Worm (Caenorhabditis elegans) whole organism, late embryonic: ENCODE measurements around the gene cpsf-2.

Source experiments
- C08G9.2 ChIP-seq: sonication (generic microtip); optimal IDR thresholded peaks from 2 replicates; lab custom pipeline; 2016; ENCODE audit warnings: mild to moderate bottlenecking, missing genetic modification characterization, moderate library complexity, missing compliant biosample characterization
- C38D4.7 ChIP-seq: fragments of 200-800 bp; sonication (Bioruptor generic); optimal IDR thresholded peaks from 2 replicates; lab custom pipeline; 2018; ENCODE audit warnings: mild to moderate bottlenecking, missing genetic modification characterization, moderate library complexity, missing compliant biosample characterization
- K02D7.2 ChIP-seq: sonication (generic microtip); optimal IDR thresholded peaks from 2 replicates; lab custom pipeline; 2017; ENCODE audit warnings: mild to moderate bottlenecking, missing genetic modification characterization, missing compliant biosample characterization
- K09A11.1 ChIP-seq: sonication (generic microtip); optimal IDR thresholded peaks from 2 replicates; lab custom pipeline; 2017; ENCODE audit warnings: antibody characterized with exemption, mild to moderate bottlenecking, missing genetic modification characterization, missing compliant biosample characterization; ENCODE audit not compliant: insufficient read depth
- T23F11.4 ChIP-seq: fragments of 200-800 bp; sonication (Bioruptor generic); optimal IDR thresholded peaks from 2 replicates; lab custom pipeline; 2018; ENCODE audit warnings: mild to moderate bottlenecking, missing genetic modification characterization, missing compliant biosample characterization
- ama-1 ChIP-seq: fragments of 150-350 bp; optimal IDR thresholded peaks from 2 replicates; lab custom pipeline; 2014
- ceh-14 ChIP-seq: sonication (generic microtip); optimal IDR thresholded peaks from 2 replicates; lab custom pipeline; 2016; ENCODE audit warnings: missing genotype, missing genetic modification characterization, missing compliant biosample characterization
- ceh-18 ChIP-seq: sonication (generic microtip); optimal IDR thresholded peaks from 2 replicates; lab custom pipeline; 2016; ENCODE audit warnings: missing genetic modification characterization, missing compliant biosample characterization
- ceh-2 ChIP-seq: sonication (generic microtip); optimal IDR thresholded peaks from 2 replicates; lab custom pipeline; 2016; ENCODE audit warnings: missing genotype, missing genetic modification characterization, missing compliant biosample characterization
- ceh-22 ChIP-seq: sonication (generic microtip); optimal IDR thresholded peaks from 2 replicates; lab custom pipeline; 2017; ENCODE audit warnings: missing biosample characterization, missing genetic modification characterization
- ceh-24 ChIP-seq: sonication (generic microtip); optimal IDR thresholded peaks from 2 replicates; lab custom pipeline; 2016; ENCODE audit warnings: mild to moderate bottlenecking, missing genetic modification characterization, missing compliant biosample characterization
- ceh-30 ChIP-seq: fragments of 150-350 bp; optimal IDR thresholded peaks from 2 replicates; lab custom pipeline; 2014; ENCODE audit warnings: missing biosample characterization, missing genetic modification characterization
- ceh-48 ChIP-seq: sonication (generic microtip); optimal IDR thresholded peaks from 2 replicates; lab custom pipeline; 2016; ENCODE audit warnings: missing genetic modification characterization, inconsistent platforms, missing compliant biosample characterization
- ceh-6 ChIP-seq: fragments of 200-800 bp; sonication (Bioruptor generic); optimal IDR thresholded peaks from 2 replicates; lab custom pipeline; 2018; ENCODE audit warnings: mild to moderate bottlenecking, missing genetic modification characterization, missing compliant biosample characterization
- ceh-9 ChIP-seq: sonication (generic microtip); optimal IDR thresholded peaks from 2 replicates; lab custom pipeline; 2016; ENCODE audit warnings: mild to moderate bottlenecking, missing genetic modification characterization, inconsistent platforms, missing compliant biosample characterization
- dve-1 ChIP-seq: sonication (generic microtip); optimal IDR thresholded peaks from 2 replicates; lab custom pipeline; 2017; ENCODE audit warnings: antibody characterized with exemption, mild to moderate bottlenecking, missing genetic modification characterization, missing compliant biosample characterization
- elt-2 ChIP-seq: sonication (generic microtip); optimal IDR thresholded peaks from 2 replicates; lab custom pipeline; 2016; ENCODE audit warnings: missing genetic modification reagents, missing genetic modification characterization, missing compliant biosample characterization
- elt-4 ChIP-seq: sonication (generic microtip); optimal IDR thresholded peaks from 2 replicates; lab custom pipeline; 2016; ENCODE audit warnings: missing genetic modification characterization, missing compliant biosample characterization
- eyg-1 ChIP-seq: sonication (generic microtip); optimal IDR thresholded peaks from 2 replicates; lab custom pipeline; 2016; ENCODE audit warnings: missing genotype, missing genetic modification characterization, missing compliant biosample characterization
- fax-1 ChIP-seq: sonication (generic microtip); optimal IDR thresholded peaks from 2 replicates; lab custom pipeline; 2016; ENCODE audit warnings: missing genotype, missing genetic modification characterization, missing compliant biosample characterization
- fkh-10 ChIP-seq: fragments of 150-350 bp; optimal IDR thresholded peaks from 2 replicates; lab custom pipeline; 2014; ENCODE audit warnings: missing biosample characterization, missing genetic modification reagents, missing genetic modification characterization
- fkh-6 ChIP-seq: sonication (generic microtip); optimal IDR thresholded peaks from 2 replicates; lab custom pipeline; 2016; ENCODE audit warnings: missing genetic modification characterization, missing compliant biosample characterization
- gmeb-2 ChIP-seq: sonication (generic microtip); optimal IDR thresholded peaks from 2 replicates; lab custom pipeline; 2016; ENCODE audit warnings: missing genetic modification characterization, inconsistent platforms, missing compliant biosample characterization
- hlh-13 ChIP-seq: fragments of 200-800 bp; sonication (Bioruptor generic); optimal IDR thresholded peaks from 2 replicates; lab custom pipeline; 2018; ENCODE audit warnings: mild to moderate bottlenecking, missing genetic modification characterization, missing compliant biosample characterization
- hlh-15 ChIP-seq: sonication (generic microtip); optimal IDR thresholded peaks from 2 replicates; lab custom pipeline; 2016; ENCODE audit warnings: missing genetic modification characterization, missing compliant biosample characterization
- hlh-30 ChIP-seq: sonication (generic microtip); optimal IDR thresholded peaks from 2 replicates; lab custom pipeline; 2017; ENCODE audit warnings: antibody characterized with exemption, missing genetic modification characterization, missing compliant biosample characterization; ENCODE audit not compliant: insufficient read depth
- hlh-8 ChIP-seq: sonication (generic microtip); optimal IDR thresholded peaks from 2 replicates; lab custom pipeline; 2016; ENCODE audit warnings: missing genotype, missing genetic modification characterization, missing compliant biosample characterization
- lim-6 ChIP-seq: sonication (generic microtip); optimal IDR thresholded peaks from 2 replicates; lab custom pipeline; 2016; ENCODE audit warnings: missing genetic modification characterization, missing compliant biosample characterization
- lin-11 ChIP-seq: fragments of 200-800 bp; sonication (Bioruptor generic); optimal IDR thresholded peaks from 2 replicates; lab custom pipeline; 2018; ENCODE audit warnings: mild to moderate bottlenecking, missing genetic modification characterization, missing compliant biosample characterization
- nfya-1 ChIP-seq: sonication (generic microtip); optimal IDR thresholded peaks from 2 replicates; lab custom pipeline; 2017; ENCODE audit warnings: missing genetic modification characterization, mild to moderate bottlenecking, missing compliant biosample characterization, antibody characterized with exemption, moderate library complexity
- pag-3 ChIP-seq: sonication (generic microtip); optimal IDR thresholded peaks from 2 replicates; lab custom pipeline; 2016; ENCODE audit warnings: missing compliant biosample characterization, missing genetic modification characterization, borderline replicate concordance
- pat-9 ChIP-seq: fragments of 200-800 bp; sonication (Bioruptor generic); optimal IDR thresholded peaks from 2 replicates; lab custom pipeline; 2018; ENCODE audit warnings: mild to moderate bottlenecking, missing genetic modification characterization, moderate library complexity, missing compliant biosample characterization
- pax-1 ChIP-seq: fragments of 150-350 bp; optimal IDR thresholded peaks from 2 replicates; lab custom pipeline; 2014; ENCODE audit warnings: missing biosample characterization, missing genetic modification characterization
- pros-1 ChIP-seq: fragments of 150-350 bp; optimal IDR thresholded peaks from 2 replicates; lab custom pipeline; 2014; ENCODE audit warnings: missing biosample characterization, missing genetic modification reagents, missing genetic modification characterization
- ref-2 ChIP-seq: sonication (generic microtip); optimal IDR thresholded peaks from 2 replicates; lab custom pipeline; 2016; ENCODE audit warnings: missing genetic modification characterization, missing compliant biosample characterization
- rnt-1 ChIP-seq: sonication (generic microtip); optimal IDR thresholded peaks from 2 replicates; lab custom pipeline; 2016; ENCODE audit warnings: missing genetic modification characterization, missing compliant biosample characterization
- sox-2 ChIP-seq: fragments of 200-800 bp; sonication (Bioruptor generic); IDR thresholded peaks from 2 replicates; pipeline ENCODE4 v1.3.6; 2022; ENCODE audit warnings: missing genetic modification reagents, missing genetic modification characterization, missing compliant biosample characterization
- syd-9 ChIP-seq: sonication (generic microtip); optimal IDR thresholded peaks from 2 replicates; lab custom pipeline; 2016; ENCODE audit warnings: mild to moderate bottlenecking, missing genetic modification characterization, moderate library complexity, missing compliant biosample characterization
- tbx-7 ChIP-seq: sonication (generic microtip); optimal IDR thresholded peaks from 2 replicates; lab custom pipeline; 2016; ENCODE audit warnings: missing genotype, missing genetic modification characterization, missing compliant biosample characterization
- ttx-3 ChIP-seq: sonication (generic microtip); optimal IDR thresholded peaks from 2 replicates; lab custom pipeline; 2016; ENCODE audit warnings: missing genetic modification reagents, missing genetic modification characterization, missing compliant biosample characterization
- unc-3 ChIP-seq, 2 experiments: fragments of 200-800 bp in 1 of 2; sonication (Bioruptor generic) in 1 of 2; sonication (generic microtip) in 1 of 2; conservative IDR thresholded peaks in 1 of 2; optimal IDR thresholded peaks in 1 of 2; 2 replicates each; pipeline versions ENCODE4 v1.3.6 to Lab custom; 2016 to 2022; ENCODE audit warnings: missing compliant biosample characterization in 2 of 2, missing genetic modification characterization in 2 of 2, missing genetic modification reagents in 1 of 2
- unc-86 ChIP-seq: sonication (generic microtip); optimal IDR thresholded peaks from 2 replicates; lab custom pipeline; 2016; ENCODE audit warnings: missing genetic modification characterization, missing compliant biosample characterization
- ztf-16 ChIP-seq: sonication (generic microtip); optimal IDR thresholded peaks from 2 replicates; lab custom pipeline; 2017; ENCODE audit warnings: missing genetic modification characterization, missing compliant biosample characterization

Gene cpsf-2

ce11 chrV:7224353-7224752 lies 45.4 kb downstream of the cpsf-2 start:
- TF ChIP-seq pros-1 (tag; lab: Kevin White, UChicago): no peak
- TF ChIP-seq lim-6 (tag; lab: Kevin White, UChicago): no peak
- TF ChIP-seq C08G9.2 (tag; lab: Kevin White, UChicago): no peak
- no peak for TF ChIP-seq ceh-14 (tag; lab: Kevin White, UChicago)
- no peak for TF ChIP-seq ref-2 (tag; lab: Kevin White, UChicago)
- no peak for TF ChIP-seq ttx-3 (tag; lab: Kevin White, UChicago)
- TF ChIP-seq ceh-48 (tag; lab: Kevin White, UChicago): no peak
- no peak for TF ChIP-seq ceh-2 (tag; lab: Kevin White, UChicago)
- TF ChIP-seq unc-86 (tag; lab: Kevin White, UChicago): no peak
- no peak for TF ChIP-seq K02D7.2 (tag; lab: Kevin White, UChicago)
- TF ChIP-seq gmeb-2 (tag; lab: Kevin White, UChicago): no peak

DNA sequence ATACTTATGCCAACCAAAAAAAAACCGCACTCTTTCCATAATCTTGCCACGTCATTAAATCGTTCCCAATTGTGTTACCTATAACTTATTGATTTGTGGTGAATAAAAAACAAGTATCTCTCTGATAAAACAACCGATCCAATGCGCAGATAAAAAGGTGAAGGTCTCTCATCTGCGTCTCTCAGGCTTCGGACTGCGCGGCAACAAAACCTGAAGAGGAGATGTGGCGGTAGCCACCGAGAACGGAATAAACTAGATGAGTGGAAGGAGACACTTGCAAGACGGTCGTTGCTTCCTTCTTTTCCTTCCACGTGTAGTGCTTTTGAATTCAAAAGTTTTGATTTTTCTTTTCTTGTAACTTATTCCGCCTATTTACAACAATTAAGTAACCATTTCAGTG lies 46.0 kb downstream of the cpsf-2 start, which contains the start of gene fkb-3:
TSS of gene fkb-3 (plus strand) at position 277 of the 400 bp plus-strand sequence.
- TF ChIP-seq sox-2 (GFP tag; lab: Robert Waterston, UW) (no peak), ceh-22 (tag; lab: Kevin White, UChicago) (no peak), fax-1 (tag; lab: Kevin White, UChicago) (no peak), syd-9 (tag; lab: Kevin White, UChicago) (no peak), ceh-9 (tag; lab: Kevin White, UChicago) (no peak), lin-11 (tag; lab: Kevin White, UChicago) (no peak), ztf-16 (tag; lab: Kevin White, UChicago) (no peak)
- TF ChIP-seq, all 69 proteins: peak for 0

DNA sequence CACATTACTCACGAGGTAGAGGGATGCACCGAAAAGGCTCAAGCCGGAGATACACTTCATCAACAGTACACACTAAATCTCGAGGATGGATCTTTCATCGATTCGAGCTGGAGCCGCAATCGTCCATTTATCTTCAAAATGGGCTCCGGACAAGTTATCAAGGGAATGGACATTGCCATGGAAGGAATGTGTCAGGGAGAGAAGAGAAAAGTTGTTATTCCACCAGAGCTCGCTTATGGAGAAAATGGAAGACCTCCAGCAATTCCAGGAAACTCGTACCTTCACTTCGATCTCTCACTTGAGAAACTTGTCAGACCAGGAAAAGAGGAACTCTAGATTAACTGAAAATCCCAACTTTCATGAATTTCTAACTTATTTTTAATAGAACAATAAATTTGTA lies 46.9 kb downstream of the cpsf-2 start:
- no peak for TF ChIP-seq hlh-13
- TF ChIP-seq nfya-1 (tag; lab: Kevin White, UChicago): no peak
- no peak for TF ChIP-seq lim-6 (tag; lab: Kevin White, UChicago)
- TF ChIP-seq pax-1 (tag; lab: Kevin White, UChicago): no peak
- TF ChIP-seq ama-1: peak; percentile 63
- TF ChIP-seq T23F11.4 (GFP tag; lab: Kevin White, UChicago): no peak
- TF ChIP-seq pag-3 (tag; lab: Kevin White, UChicago): no peak
- no peak for TF ChIP-seq tbx-7 (tag; lab: Kevin White, UChicago)

- TF ChIP-seq ceh-18 (tag; lab: Kevin White, UChicago) (no peak), eyg-1 (tag; lab: Kevin White, UChicago) (peak; percentile 68), unc-86 (tag; lab: Kevin White, UChicago) (peak; percentile 80), hlh-13 (peak; percentile 41), sox-2 (GFP tag; lab: Robert Waterston, UW) (peak; percentile 81), hlh-8 (tag; lab: Kevin White, UChicago) (peak; percentile 65), ceh-14 (tag; lab: Kevin White, UChicago) (peak; percentile 95), rnt-1 (tag; lab: Kevin White, UChicago) (peak; percentile 58), ceh-6 (GFP tag; lab: Kevin White, UChicago) (peak; percentile 65), ceh-2 (tag; lab: Kevin White, UChicago) (peak; percentile 61), K09A11.1 (peak; percentile 93), ref-2 (tag; lab: Kevin White, UChicago) (peak; percentile 87), C08G9.2 (tag; lab: Kevin White, UChicago) (peak; percentile 71), gmeb-2 (tag; lab: Kevin White, UChicago) (peak; percentile 79), pat-9 (peak; percentile 91), unc-3 (GFP tag; conservative IDR thresholded peaks at IDR 0.05; lab: Robert Waterston, UW) (peak; percentile 86), unc-3 (tag; optimal IDR thresholded peaks at IDR 0.05; lab: Kevin White, UChicago) (peak; percentile 86), dve-1 (tag; lab: Kevin White, UChicago) (no peak), fkh-10 (GFP tag; lab: Kevin White, UChicago) (peak; percentile 25), fkh-6 (peak; percentile 61), pros-1 (tag; lab: Kevin White, UChicago) (no peak), syd-9 (tag; lab: Kevin White, UChicago) (peak; percentile 58), T23F11.4 (GFP tag; lab: Kevin White, UChicago) (peak; percentile 35), elt-4 (no peak), hlh-30 (no peak), ceh-30 (tag; lab: Kevin White, UChicago) (no peak), tbx-7 (tag; lab: Kevin White, UChicago) (peak; percentile 31), C38D4.7 (GFP tag; lab: Kevin White, UChicago) (peak; percentile 79), ama-1 (no peak), elt-2 (tag; lab: Kevin White, UChicago) (peak; percentile 95), ceh-24 (peak; percentile 18), hlh-15 (tag; lab: Kevin White, UChicago) (peak; percentile 63), ceh-48 (tag; lab: Kevin White, UChicago) (peak; percentile 74)
These were observed 51.9 kb downstream of the cpsf-2 start, which contains the start of the genes gei-6 and krr-1 for ce11 chrV:7230847-7231246. Gene gei-6, minus strand, starts transcription at chrV:7230848. Gene krr-1, plus strand, starts transcription at chrV:7231190.
